Worm (Caenorhabditis elegans) whole organism, L1 larva: ENCODE results near the gene clec-67.
"Not testable (repeated sequence)": the region's sequence is repeated elsewhere in the genome, so short reads cannot be mapped to it uniquely, and the experiment has no call there.

Source experiments
- C16A3.4 ChIP-seq: fragments of 150-350 bp; optimal IDR thresholded peaks from 2 replicates; lab custom pipeline; 2014; ENCODE audit warnings: missing biosample characterization, missing genetic modification characterization
- C34B4.2 ChIP-seq: sonication (generic microtip); optimal IDR thresholded peaks from 2 replicates; lab custom pipeline; 2017; ENCODE audit warnings: mild to moderate bottlenecking, missing genetic modification characterization, missing compliant biosample characterization
- F16B12.6 ChIP-seq: fragments of 150-350 bp; optimal IDR thresholded peaks from 2 replicates; lab custom pipeline; 2014; ENCODE audit warnings: missing biosample characterization, missing genetic modification characterization
- Y116A8C.19 ChIP-seq: sonication (generic microtip); optimal IDR thresholded peaks from 2 replicates; lab custom pipeline; 2016; ENCODE audit warnings: missing compliant biosample characterization, missing genetic modification characterization, borderline replicate concordance
- aha-1 ChIP-seq: fragments of 150-350 bp; optimal IDR thresholded peaks from 2 replicates; lab custom pipeline; 2014; ENCODE audit warnings: missing biosample characterization, missing genetic modification characterization
- alr-1 ChIP-seq: fragments of 200-800 bp; sonication (Bioruptor generic); optimal IDR thresholded peaks from 2 replicates; lab custom pipeline; 2018; ENCODE audit warnings: borderline replicate concordance, mild to moderate bottlenecking, missing genetic modification characterization, missing compliant biosample characterization
- ceh-88 ChIP-seq: fragments of 200-800 bp; sonication (Bioruptor generic); IDR thresholded peaks from 2 replicates; pipeline ENCODE4 v1.3.6; 2022; ENCODE audit warnings: missing genetic modification characterization, missing compliant biosample characterization
- dsc-1 ChIP-seq: sonication (generic microtip); optimal IDR thresholded peaks from 2 replicates; lab custom pipeline; 2016; ENCODE audit warnings: mild to moderate bottlenecking, missing genetic modification characterization, missing compliant biosample characterization
- efl-3 ChIP-seq: fragments of 200-800 bp; sonication (Bioruptor generic); optimal IDR thresholded peaks from 2 replicates; lab custom pipeline; 2018; ENCODE audit warnings: mild to moderate bottlenecking, missing genetic modification characterization, missing compliant biosample characterization
- elt-2 ChIP-seq: sonication (generic microtip); optimal IDR thresholded peaks from 2 replicates; lab custom pipeline; 2016; ENCODE audit warnings: missing genetic modification characterization, mild to moderate bottlenecking, inconsistent platforms, missing compliant biosample characterization, missing genetic modification reagents
- grh-1 ChIP-seq: fragments of 200-800 bp; sonication (Bioruptor generic); IDR thresholded peaks from 2 replicates; pipeline ENCODE4 v1.3.6; 2022; ENCODE audit warnings: missing genetic modification reagents, missing genetic modification characterization, missing compliant biosample characterization
- hlh-4 ChIP-seq: sonication (generic microtip); optimal IDR thresholded peaks from 2 replicates; lab custom pipeline; 2016; ENCODE audit warnings: mild to moderate bottlenecking, missing genetic modification characterization, missing compliant biosample characterization
- hpl-2 ChIP-seq: fragments of 150-350 bp; optimal IDR thresholded peaks from 2 replicates; lab custom pipeline; 2014; ENCODE audit warnings: missing biosample characterization, missing genetic modification reagents, missing genetic modification characterization
- irx-1 ChIP-seq: sonication (generic microtip); optimal IDR thresholded peaks from 2 replicates; lab custom pipeline; 2016; ENCODE audit warnings: missing genetic modification characterization, missing compliant biosample characterization
- isw-1 ChIP-seq: fragments of 200-800 bp; sonication (Bioruptor generic); IDR thresholded peaks from 2 replicates; pipeline ENCODE4 v1.3.6; 2022; ENCODE audit warnings: missing genetic modification characterization, missing compliant biosample characterization
- lin-15B ChIP-seq: fragments of 150-350 bp; sonication (generic microtip); optimal IDR thresholded peaks from 3 replicates; lab custom pipeline; 2014; ENCODE audit warnings: missing biosample characterization, missing genetic modification characterization
- mep-1 ChIP-seq: fragments of 150-350 bp; optimal IDR thresholded peaks from 2 replicates; lab custom pipeline; 2014; ENCODE audit warnings: missing biosample characterization, missing genetic modification characterization
- nhr-11 ChIP-seq: fragments of 150-350 bp; optimal IDR thresholded peaks from 2 replicates; lab custom pipeline; 2014; ENCODE audit warnings: missing biosample characterization, missing genetic modification characterization
- nhr-19 ChIP-seq: fragments of 200-800 bp; sonication (Bioruptor generic); conservative IDR thresholded peaks from 2 replicates; pipeline ENCODE4 v1.3.6; 2022; ENCODE audit warnings: missing genetic modification characterization, missing compliant biosample characterization
- nhr-76 ChIP-seq: sonication (generic microtip); optimal IDR thresholded peaks from 2 replicates; lab custom pipeline; 2017; ENCODE audit warnings: missing biosample characterization, missing genetic modification characterization
- nhr-77 ChIP-seq: fragments of 150-350 bp; optimal IDR thresholded peaks from 2 replicates; lab custom pipeline; 2014; ENCODE audit warnings: missing biosample characterization, missing genetic modification characterization
- nhr-84 ChIP-seq: sonication (generic microtip); optimal IDR thresholded peaks from 2 replicates; lab custom pipeline; 2017; ENCODE audit warnings: missing biosample characterization, missing genetic modification characterization
- nhr-85 ChIP-seq: sonication (generic microtip); peaks from one replicate; lab custom pipeline; 2016; ENCODE audit warnings: missing genetic modification characterization, inconsistent platforms, missing compliant biosample characterization
- nhr-90 ChIP-seq: sonication (generic microtip); optimal IDR thresholded peaks from 2 replicates; lab custom pipeline; 2016; ENCODE audit warnings: mild to moderate bottlenecking, missing genetic modification characterization, missing compliant biosample characterization; ENCODE audit not compliant: poor library complexity
- rnt-1 ChIP-seq: sonication (generic microtip); optimal IDR thresholded peaks from 2 replicates; lab custom pipeline; 2016; ENCODE audit warnings: mild to moderate bottlenecking, missing genetic modification characterization, moderate library complexity, missing compliant biosample characterization
- snu-23 ChIP-seq: sonication (generic microtip); optimal IDR thresholded peaks from 2 replicates; lab custom pipeline; 2016; ENCODE audit warnings: missing genetic modification characterization, missing compliant biosample characterization
- swsn-7 ChIP-seq: sonication (generic microtip); optimal IDR thresholded peaks from 2 replicates; lab custom pipeline; 2016; ENCODE audit warnings: missing genetic modification characterization, missing compliant biosample characterization
- tbx-2 ChIP-seq: sonication (generic microtip); optimal IDR thresholded peaks from 2 replicates; lab custom pipeline; 2016; ENCODE audit warnings: missing genetic modification characterization, missing compliant biosample characterization
- tlp-1 ChIP-seq: fragments of 150-350 bp; optimal IDR thresholded peaks from 2 replicates; lab custom pipeline; 2014; ENCODE audit warnings: missing biosample characterization, missing genetic modification characterization
- unc-130 ChIP-seq: fragments of 150-350 bp; optimal IDR thresholded peaks from 2 replicates; lab custom pipeline; 2017; ENCODE audit warnings: missing biosample characterization, missing genetic modification characterization, inconsistent platforms
- unc-86 ChIP-seq: sonication (generic microtip); optimal IDR thresholded peaks from 2 replicates; lab custom pipeline; 2016; ENCODE audit warnings: missing genetic modification characterization, missing compliant biosample characterization
- unc-98 ChIP-seq: fragments of 200-800 bp; sonication (Bioruptor generic); IDR thresholded peaks from 2 replicates; pipeline ENCODE4 v1.3.6; 2022; ENCODE audit warnings: missing genetic modification characterization, missing compliant biosample characterization
- vab-15 ChIP-seq: sonication (generic microtip); optimal IDR thresholded peaks from 2 replicates; lab custom pipeline; 2017; ENCODE audit warnings: missing genotype, mild to moderate bottlenecking, missing genetic modification characterization, missing compliant biosample characterization

The clec-67 gene

DNA sequence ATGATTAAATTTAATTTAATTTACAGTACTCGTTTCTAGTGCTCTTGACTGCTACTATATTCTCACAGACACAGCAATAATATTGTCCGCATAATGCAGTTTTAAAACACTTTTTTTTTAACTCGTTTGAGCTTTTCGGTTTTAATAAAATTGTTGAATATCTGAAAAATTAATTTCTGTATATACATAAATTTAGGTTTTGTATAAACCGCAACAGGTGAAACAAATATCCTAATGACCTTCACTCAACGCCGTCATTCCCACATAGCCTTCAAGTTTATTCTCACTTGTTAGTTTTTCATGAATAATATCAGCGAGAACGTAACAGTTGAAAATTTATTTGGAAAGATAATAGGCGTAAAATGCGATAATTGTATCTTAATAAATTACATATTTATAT, 2.5 kb upstream of the clec-67 start, which contains the start of gene srz-19:
srz-19 (plus strand) TSS at position 301 of the 400 bp plus-strand sequence.
- TF ChIP-seq grh-1 (GFP tag; lab: Robert Waterston, UW) (no peak), irx-1 (tag; lab: Kevin White, UChicago) (no peak), elt-2 (tag; lab: Kevin White, UChicago) (no peak), alr-1 (tag; lab: Kevin White, UChicago) (no peak), vab-15 (tag; lab: Kevin White, UChicago) (no peak), unc-130 (tag; lab: Kevin White, UChicago) (no peak), unc-98 (GFP tag; lab: Robert Waterston, UW) (no peak), lin-15B (tag; lab: Kevin White, UChicago) (no peak), hpl-2 (GFP tag; lab: Kevin White, UChicago) (no peak), C16A3.4 (tag; lab: Kevin White, UChicago) (no peak), nhr-90 (tag; lab: Kevin White, UChicago) (no peak), isw-1 (GFP tag; lab: Robert Waterston, UW) (no peak), nhr-19 (GFP tag; lab: Robert Waterston, UW) (no peak)
- TF ChIP-seq, all 84 proteins: peak for 0

DNA sequence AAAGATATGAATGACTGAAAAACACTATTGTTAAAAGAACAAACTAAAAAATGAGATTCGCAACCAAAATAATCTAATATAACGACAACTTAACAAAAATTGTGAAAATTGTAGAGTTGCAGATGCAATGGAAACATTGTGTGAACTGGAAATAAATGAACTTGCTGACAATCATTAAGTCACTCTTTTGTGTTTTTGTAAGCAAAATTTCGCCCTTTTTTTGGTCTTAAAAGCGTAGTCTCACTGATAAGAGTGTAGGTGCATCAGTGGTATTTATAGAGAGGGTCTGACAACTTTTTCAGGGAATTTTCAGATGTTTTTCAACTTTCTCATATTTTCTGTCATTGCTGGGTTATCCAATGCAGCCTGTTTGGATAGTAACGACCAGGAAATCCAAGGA, 4.2 kb downstream of the clec-67 start, which contains the start of gene clec-68:
clec-68 (plus strand) TSS at position 301 of the 400 bp plus-strand sequence.
- TF ChIP-seq nhr-85 (no peak), hlh-4 (tag; lab: Kevin White, UChicago) (no peak), tbx-2 (no peak), nhr-76 (no peak), ceh-88 (no peak)

DNA sequence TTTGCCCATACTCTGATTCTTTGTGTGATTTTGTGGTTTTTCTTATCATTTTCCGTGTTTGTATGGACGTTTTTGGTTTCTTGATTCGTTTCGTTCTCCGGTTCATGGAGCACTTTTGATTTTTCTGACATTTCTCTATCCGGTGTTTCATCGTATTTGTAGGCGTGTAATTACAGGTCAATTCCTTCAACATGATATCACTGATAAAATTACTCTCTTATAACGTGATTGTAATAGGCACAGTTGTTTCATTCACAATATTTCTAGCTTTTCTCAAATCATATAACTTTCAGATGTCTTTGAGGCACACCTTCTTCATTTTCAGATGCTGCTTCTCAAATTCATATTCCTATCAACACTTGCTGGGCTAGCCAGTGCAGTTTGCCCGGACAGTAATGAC, 10.4 kb downstream of the clec-67 start, which contains the start of gene clec-70:
clec-70 (plus strand) TSS at position 301 of the 400 bp plus-strand sequence.
- TF ChIP-seq nhr-77, C34B4.2, mep-1 (tag; lab: Kevin White, UChicago): not testable (repeated sequence)

DNA sequence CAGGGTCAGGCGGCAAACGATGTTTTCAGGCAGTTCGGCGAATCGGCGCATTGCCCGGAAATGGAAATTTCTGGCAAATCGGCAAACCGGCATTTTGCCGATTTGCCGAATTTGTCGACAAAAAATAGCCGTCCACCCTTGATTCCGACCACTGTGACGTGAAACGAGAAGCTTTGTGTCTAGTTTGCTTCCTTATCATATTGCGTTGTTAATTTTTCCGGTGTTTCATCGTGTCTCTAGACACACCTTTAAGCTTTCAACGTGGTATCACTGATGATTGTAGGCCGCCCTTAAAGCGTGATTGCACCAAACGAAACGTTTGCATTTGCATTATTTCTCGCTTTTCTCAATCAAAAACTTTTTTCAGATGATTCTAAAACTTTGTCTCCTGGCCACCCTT, 15.1 kb downstream of the clec-67 start, which contains the start of gene clec-71:
clec-71 (plus strand) TSS at position 362 of the 400 bp plus-strand sequence.
- TF ChIP-seq elt-2 (tag; lab: Kevin White, UChicago) (peak; percentile 58), dsc-1 (tag; lab: Kevin White, UChicago) (no peak)

DNA sequence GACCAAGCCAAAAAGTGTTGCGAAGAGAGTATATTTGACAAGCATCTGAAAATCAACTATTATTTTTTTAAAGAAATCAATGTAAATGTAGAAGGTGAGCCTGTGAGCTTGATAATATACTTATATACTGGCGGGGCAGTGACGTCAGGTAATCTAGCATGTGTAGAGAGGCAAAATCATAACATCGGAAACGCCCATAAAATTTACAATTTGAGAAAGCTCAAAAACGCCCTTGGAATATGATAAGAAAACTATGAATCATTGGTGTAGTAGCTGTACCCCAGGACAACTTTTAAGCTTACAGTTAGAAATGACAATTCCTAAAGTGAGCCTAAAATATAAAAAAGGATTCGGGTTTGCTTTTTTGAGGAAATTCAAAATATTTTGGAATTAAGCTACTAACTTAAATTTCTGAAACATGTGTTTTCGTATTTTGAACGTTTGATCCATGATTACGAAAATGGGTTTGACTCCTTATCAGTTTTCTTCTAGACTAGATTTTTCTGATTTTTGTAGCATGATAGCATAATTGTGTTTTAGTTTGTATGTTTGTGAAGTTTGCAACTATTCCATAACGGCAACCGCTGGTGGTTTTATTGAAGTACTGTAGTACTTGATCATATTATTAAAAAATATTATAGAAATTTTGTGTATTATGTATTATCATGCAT, 19.8 kb downstream of the clec-67 start, which contains the start of gene clec-174:
clec-174 (minus strand) TSS at position 51 of the 671 bp plus-strand sequence.
- TF ChIP-seq Y116A8C.19 (tag; lab: Kevin White, UChicago) (no peak), nhr-84 (tag; lab: Kevin White, UChicago) (no peak), aha-1 (tag; lab: Kevin White, UChicago) (no peak), C34B4.2 (tag; lab: Kevin White, UChicago) (no peak), nhr-90 (tag; lab: Kevin White, UChicago) (no peak), F16B12.6 (tag; lab: Kevin White, UChicago) (no peak), mep-1 (tag; lab: Kevin White, UChicago) (no peak), nhr-19 (GFP tag; lab: Robert Waterston, UW) (no peak), efl-3 (GFP tag; lab: Kevin White, UChicago) (no peak), snu-23 (GFP tag; lab: Kevin White, UChicago) (no peak), tlp-1 (no peak), irx-1 (tag; lab: Kevin White, UChicago) (no peak), unc-86 (tag; lab: Kevin White, UChicago) (no peak), rnt-1 (tag; lab: Kevin White, UChicago) (no peak), swsn-7 (no peak), nhr-11 (tag; lab: Kevin White, UChicago) (no peak), lin-15B (tag; lab: Kevin White, UChicago) (no peak), ceh-88 (no peak)
